Worm (Caenorhabditis elegans) whole organism, late embryonic: ENCODE data around the gene ttr-31.

ENCODE experiments used
- ceh-45 ChIP-seq: fragments of 200-800 bp; sonication (Bioruptor generic); IDR thresholded peaks from 2 replicates; pipeline ENCODE4 v1.3.6; 2022; ENCODE audit warnings: missing genetic modification reagents, missing genetic modification characterization, missing compliant biosample characterization
- fkh-6 ChIP-seq: sonication (generic microtip); optimal IDR thresholded peaks from 2 replicates; lab custom pipeline; 2016; ENCODE audit warnings: missing genetic modification characterization, missing compliant biosample characterization
- pqm-1 ChIP-seq: sonication (generic microtip); optimal IDR thresholded peaks from 2 replicates; lab custom pipeline; 2016; ENCODE audit warnings: missing genetic modification characterization, missing compliant biosample characterization

DNA sequence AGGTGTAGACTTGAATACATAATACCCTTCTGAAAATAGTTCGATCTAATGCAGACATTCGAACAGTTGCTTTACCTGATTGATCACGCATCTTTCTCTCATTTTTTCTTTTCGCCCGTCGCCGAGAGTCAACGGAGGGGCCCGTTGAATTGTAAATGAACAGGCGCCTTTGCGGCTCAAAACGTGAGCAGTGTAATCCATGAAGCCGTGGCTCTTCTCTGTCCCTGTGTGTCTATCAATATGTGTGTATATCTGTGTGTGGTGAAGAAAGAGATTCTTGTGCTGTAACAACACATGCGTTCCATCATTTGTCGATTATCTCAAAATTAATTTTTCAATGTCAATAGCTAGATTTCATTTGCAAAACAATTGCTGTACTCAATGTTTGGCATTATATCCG, 26.7 kb upstream of the ttr-31 start:
- no peak for TF ChIP-seq fkh-6
- no peak for TF ChIP-seq ceh-45
- no peak for TF ChIP-seq pqm-1
